Worm (Caenorhabditis elegans) whole organism, mixed stage, embryonic: ENCODE data around the gene srv-21.

Experiments used
- blmp-1 ChIP-seq: fragments of 150-350 bp; optimal IDR thresholded peaks from 2 replicates; lab custom pipeline; 2014; ENCODE audit warnings: missing biosample characterization, missing genetic modification characterization
- ces-1 ChIP-seq: fragments of 150-350 bp; optimal IDR thresholded peaks from 2 replicates; lab custom pipeline; 2014; ENCODE audit warnings: missing biosample characterization, missing genetic modification reagents, missing genetic modification characterization
- elt-1 ChIP-seq: sonication (generic microtip); optimal IDR thresholded peaks from 2 replicates; lab custom pipeline; 2017; ENCODE audit warnings: missing genetic modification characterization, mild to moderate bottlenecking, missing compliant biosample characterization, antibody characterized with exemption, moderate library complexity, borderline replicate concordance; ENCODE audit not compliant: insufficient read depth
- ham-2 ChIP-seq: fragments of 200-800 bp; sonication (Bioruptor generic); optimal IDR thresholded peaks from 2 replicates; lab custom pipeline; 2018; ENCODE audit warnings: mild to moderate bottlenecking, missing genetic modification characterization, missing compliant biosample characterization
- lin-13 ChIP-seq: fragments of 150-350 bp; optimal IDR thresholded peaks from 2 replicates; lab custom pipeline; 2014; ENCODE audit warnings: missing biosample characterization, missing genetic modification characterization
- lin-32 ChIP-seq: fragments of 200-800 bp; sonication (Bioruptor generic); optimal IDR thresholded peaks from 2 replicates; lab custom pipeline; 2018; ENCODE audit warnings: mild to moderate bottlenecking, missing genetic modification characterization, missing compliant biosample characterization
- pha-4 ChIP-seq: fragments of 150-350 bp; optimal IDR thresholded peaks from 2 replicates; lab custom pipeline; 2018; ENCODE audit warnings: missing biosample characterization, missing genetic modification reagents, missing genetic modification characterization
- snpc-4 ChIP-seq: fragments of 150-350 bp; optimal IDR thresholded peaks from 2 replicates; lab custom pipeline; 2014; ENCODE audit warnings: missing biosample characterization, missing genetic modification characterization
- tbx-8 ChIP-seq: fragments of 200-800 bp; sonication (Bioruptor generic); optimal IDR thresholded peaks from 2 replicates; lab custom pipeline; 2018; ENCODE audit warnings: mild to moderate bottlenecking, missing genetic modification characterization, moderate library complexity, missing compliant biosample characterization
- unc-62 ChIP-seq: fragments of 150-350 bp; optimal IDR thresholded peaks from 2 replicates; lab custom pipeline; 2014; ENCODE audit warnings: missing biosample characterization, missing genetic modification reagents, missing genetic modification characterization
- zip-8 ChIP-seq: fragments of 150-350 bp; optimal IDR thresholded peaks from 2 replicates; lab custom pipeline; 2014; ENCODE audit warnings: missing biosample characterization, missing genetic modification characterization

- TF ChIP-seq lin-32 (GFP tag; lab: Kevin White, UChicago) (no peak), zip-8 (tag; lab: Kevin White, UChicago) (no peak), elt-1 (tag; lab: Kevin White, UChicago) (no peak), unc-62 (GFP tag; lab: Kevin White, UChicago) (no peak), pha-4 (tag; lab: Kevin White, UChicago) (no peak), snpc-4 (no peak), ces-1 (GFP tag; lab: Kevin White, UChicago) (no peak), ham-2 (no peak), lin-13 (no peak), blmp-1 (tag; lab: Kevin White, UChicago) (no peak), tbx-8 (GFP tag; lab: Kevin White, UChicago) (no peak)
These were observed 2.7 kb upstream of the srv-21 start, which contains the start of gene srv-22 for ce11 chrIV:5879853-5880252.
